Fruit fly (Drosophila melanogaster): ENCODE data around the gene Hrb87F.

DNA sequence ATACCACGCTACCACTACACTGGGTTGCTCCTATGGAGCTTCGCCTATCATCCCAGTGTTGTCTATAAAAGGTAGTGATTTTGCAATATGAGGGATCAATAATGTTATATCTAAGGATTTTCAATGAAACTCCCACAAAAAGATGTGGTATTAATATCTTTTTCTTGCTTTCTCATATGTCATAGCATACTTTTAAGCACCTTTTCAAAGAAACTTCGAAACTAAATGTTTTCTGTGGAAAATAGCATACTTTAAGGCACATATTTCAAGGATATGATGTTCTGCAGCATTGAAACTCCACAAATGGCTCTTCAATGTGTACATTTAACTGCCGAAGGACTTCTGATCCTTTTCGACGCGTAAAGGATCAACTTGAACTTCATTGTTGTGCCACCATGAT is 12.6 kb upstream of the Hrb87F start:
- TF ChIP-seq CG6276 (GFP tag; optimal IDR thresholded peaks at IDR 0.05) (no peak), Sox15 (GFP tag; optimal IDR thresholded peaks at IDR 0.05) (no peak), acj6 (GFP tag; optimal IDR thresholded peaks at IDR 0.05) (no peak), Ets21C (GFP tag; optimal IDR thresholded peaks at IDR 0.05) (no peak), Blimp-1 (GFP tag; optimal IDR thresholded peaks at IDR 0.05) (no peak), spab (GFP tag; optimal IDR thresholded peaks at IDR 0.05) (no peak), CG9139 (GFP tag; optimal IDR thresholded peaks at IDR 0.05) (no peak), CG11902 (GFP tag; optimal IDR thresholded peaks at IDR 0.05) (no peak), Eip93F (GFP tag; optimal IDR thresholded peaks at IDR 0.05) (no peak), Gug (GFP tag; IDR thresholded peaks at IDR 0.05) (no peak)

All from whole organism, prepupa.